Worm (Caenorhabditis elegans): Measurements from ENCODE around the gene ndub-8.

ndub-8 gene

DNA sequence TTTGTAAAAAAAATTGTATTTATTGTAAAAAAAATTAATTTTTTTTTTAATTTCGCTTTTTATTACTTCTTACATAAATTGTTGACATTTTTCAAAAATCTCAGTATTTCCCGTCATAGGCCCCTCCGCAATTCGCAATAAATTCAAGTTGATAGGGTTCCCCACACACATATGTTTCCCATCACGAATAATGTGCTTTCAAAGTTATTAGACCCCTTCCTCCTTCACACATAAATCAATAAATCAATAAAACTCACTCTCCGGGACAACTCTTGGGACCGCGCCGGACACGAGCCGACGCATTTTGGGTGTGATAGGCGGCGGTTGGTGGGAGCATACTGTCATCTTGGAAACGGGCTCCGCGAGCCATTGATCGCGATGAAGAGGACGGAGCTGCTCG is 33.2 kb upstream of the ndub-8 start:
- TF ChIP-seq tab-1 (GFP tag; IDR thresholded peaks at IDR 0.05) (no peak), klf-2 (GFP tag; conservative IDR thresholded peaks at IDR 0.05) (no peak), ztf-23 (GFP tag; IDR thresholded peaks at IDR 0.05) (no peak), flt-1 (GFP tag; IDR thresholded peaks at IDR 0.05) (no peak), med-1 (GFP tag; optimal IDR thresholded peaks at IDR 0.05; ENCODE audit: insufficient read depth) (no peak)

DNA sequence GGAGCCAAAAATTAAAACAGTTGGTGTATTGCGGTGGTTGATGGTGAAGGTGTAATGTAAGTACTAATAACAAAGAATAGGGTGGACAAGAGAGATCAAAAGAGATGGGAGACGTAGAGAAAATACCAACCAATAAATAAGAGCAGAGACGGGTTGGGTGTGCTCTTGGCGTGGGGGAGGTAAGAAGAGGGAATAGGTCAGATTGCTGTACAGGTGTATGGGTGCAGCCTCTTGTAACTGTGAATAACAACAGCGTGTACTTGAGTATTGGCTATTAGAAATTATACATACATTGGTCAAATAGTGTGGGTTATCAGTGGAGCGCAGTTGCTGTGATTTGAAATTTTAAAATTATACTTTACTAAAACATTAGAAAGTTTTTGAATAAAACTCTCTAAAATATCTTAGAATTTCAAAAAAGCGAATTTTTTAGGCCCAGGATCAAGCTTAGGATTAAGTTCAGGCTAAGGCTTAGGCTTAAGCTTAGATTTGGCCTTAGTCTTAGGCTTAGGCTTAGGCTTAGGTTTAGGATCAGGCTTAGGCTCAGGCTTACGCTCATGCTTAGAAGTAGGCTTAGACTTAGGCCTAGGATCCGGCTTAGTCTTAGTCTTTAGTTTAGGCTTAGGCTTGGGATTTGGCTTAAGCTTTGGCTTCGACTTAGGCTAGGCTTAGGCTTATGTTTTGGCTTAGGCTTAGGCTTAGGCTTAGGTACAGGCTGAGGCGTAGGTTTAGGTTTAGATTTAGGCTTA is 31.4 kb upstream of the ndub-8 start, which contains the start of gene F08G2.7:
Gene F08G2.7 (minus strand): TSS at position 51 of the 749 bp plus-strand sequence.
- TF ChIP-seq ztf-23 (GFP tag; IDR thresholded peaks at IDR 0.05) (no peak), ref-1 (GFP tag; conservative IDR thresholded peaks at IDR 0.05) (no peak), tab-1 (GFP tag; IDR thresholded peaks at IDR 0.05) (no peak), flt-1 (GFP tag; IDR thresholded peaks at IDR 0.05) (no peak), med-1 (GFP tag; optimal IDR thresholded peaks at IDR 0.05; ENCODE audit: insufficient read depth) (no peak), klf-2 (GFP tag; conservative IDR thresholded peaks at IDR 0.05) (no peak), ztf-29 (GFP tag; IDR thresholded peaks at IDR 0.05) (peak; percentile 29; the same call in 1 of the 2 replicates), T22C8.4 (GFP tag; IDR thresholded peaks at IDR 0.05) (no peak)

DNA sequence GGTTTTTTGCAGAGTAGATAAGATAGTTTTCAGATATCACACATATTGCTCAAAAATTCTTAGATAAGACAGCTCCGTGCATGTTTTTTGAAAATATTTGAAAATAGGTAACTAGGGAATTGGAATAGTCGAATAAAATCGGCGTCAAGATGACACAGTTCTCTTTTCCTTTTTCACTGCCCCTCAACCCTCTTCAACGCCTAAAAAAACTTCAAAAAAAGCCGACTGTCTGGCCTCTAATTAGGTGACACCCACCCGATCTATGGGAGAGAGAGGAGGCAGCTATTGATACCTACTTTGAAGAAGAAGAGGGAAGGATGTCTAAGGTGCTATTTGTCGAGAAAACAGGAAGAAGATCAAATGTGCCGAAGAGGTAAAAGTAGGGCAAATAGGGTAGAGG is 30.3 kb upstream of the ndub-8 start:
- no peak for TF ChIP-seq tab-1 (GFP tag; IDR thresholded peaks at IDR 0.05)
- TF ChIP-seq med-1 (GFP tag; optimal IDR thresholded peaks at IDR 0.05; ENCODE audit: insufficient read depth), result no peak
- TF ChIP-seq flt-1 (GFP tag; IDR thresholded peaks at IDR 0.05), result no peak
- no peak for TF ChIP-seq ztf-23 (GFP tag; IDR thresholded peaks at IDR 0.05)
- no peak for TF ChIP-seq cog-1 (tag; optimal IDR thresholded peaks at IDR 0.05)
- TF ChIP-seq T22C8.4 (GFP tag; IDR thresholded peaks at IDR 0.05), result no peak
- no peak for TF ChIP-seq klf-2 (GFP tag; conservative IDR thresholded peaks at IDR 0.05)
- no peak for TF ChIP-seq ref-1 (GFP tag; conservative IDR thresholded peaks at IDR 0.05)
- no peak for TF ChIP-seq ztf-29 (GFP tag; IDR thresholded peaks at IDR 0.05)

DNA sequence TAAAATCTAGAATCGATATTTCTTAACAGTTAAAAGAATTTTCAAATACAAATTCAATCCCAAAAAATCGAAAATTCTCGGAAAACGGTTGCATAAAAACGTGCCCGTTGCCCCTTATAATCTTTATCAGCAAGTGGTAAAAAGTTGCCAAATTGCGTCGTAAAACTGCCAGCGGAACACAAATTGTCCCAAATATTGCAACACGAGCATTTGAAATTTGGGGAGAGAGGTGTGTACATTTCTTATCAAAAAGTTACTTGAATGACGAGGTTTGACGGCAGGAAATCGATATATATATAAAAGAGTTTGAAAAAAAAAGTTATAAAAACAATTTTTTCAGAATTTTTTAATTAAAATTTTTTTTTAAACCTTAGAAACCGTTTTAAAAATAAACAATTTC is 26.7 kb upstream of the ndub-8 start:
- TF ChIP-seq ref-1 (GFP tag; conservative IDR thresholded peaks at IDR 0.05) (no peak), T22C8.4 (GFP tag; IDR thresholded peaks at IDR 0.05) (no peak), ztf-23 (GFP tag; IDR thresholded peaks at IDR 0.05) (no peak), klf-2 (GFP tag; conservative IDR thresholded peaks at IDR 0.05) (no peak)

DNA sequence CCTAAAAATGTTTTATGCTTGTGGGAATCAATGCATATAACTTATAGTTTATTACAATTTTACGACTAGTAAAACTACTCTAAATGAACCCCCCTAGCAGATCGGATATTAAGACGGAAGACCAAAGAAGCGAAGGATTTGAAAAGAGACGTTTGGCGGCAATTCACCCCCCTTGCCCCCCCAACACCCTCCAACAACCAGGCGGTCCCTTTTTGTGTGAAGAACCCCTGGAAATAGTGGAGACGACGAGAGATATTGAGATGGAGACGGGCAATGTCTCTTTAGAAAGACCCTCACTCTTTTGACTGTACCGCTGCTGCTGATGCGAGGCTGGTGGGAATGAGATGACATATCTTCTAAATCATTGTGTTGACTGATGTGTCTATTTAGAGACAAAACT is 25.3 kb upstream of the ndub-8 start:
- peak; percentile 0 for TF ChIP-seq cog-1 (tag; optimal IDR thresholded peaks at IDR 0.05)
- 0 out of 2 replicates have a peak, but pooled peaks have one; percentile 57 for TF ChIP-seq ztf-23 (GFP tag; IDR thresholded peaks at IDR 0.05)
- no peak for TF ChIP-seq klf-2 (GFP tag; conservative IDR thresholded peaks at IDR 0.05)

DNA sequence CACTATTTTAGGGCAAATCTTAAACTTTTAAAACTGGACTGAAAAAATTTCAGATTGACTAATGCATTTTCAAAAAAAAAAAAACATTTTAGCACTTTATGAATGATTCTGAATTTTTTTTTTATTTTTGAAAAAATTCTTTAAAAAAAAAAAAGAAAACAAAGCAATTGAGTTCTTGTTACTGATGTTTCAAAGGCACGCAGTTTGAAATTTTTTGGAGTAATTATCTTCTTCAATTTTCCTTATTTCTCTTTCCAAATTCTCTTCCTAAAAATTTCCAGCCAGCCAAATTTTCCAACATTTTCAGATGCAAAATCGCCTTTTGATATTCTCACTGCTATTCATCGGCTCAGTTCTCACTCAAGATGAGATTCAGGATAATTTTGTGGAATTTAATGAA is 20.7 kb upstream of the ndub-8 start, which contains the start of gene F08G2.8:
Gene F08G2.8 (plus strand): TSS at position 301 of the 400 bp plus-strand sequence.
- TF ChIP-seq ztf-23 (GFP tag; IDR thresholded peaks at IDR 0.05) (no peak), klf-2 (GFP tag; conservative IDR thresholded peaks at IDR 0.05) (no peak), T22C8.4 (GFP tag; IDR thresholded peaks at IDR 0.05) (no peak), cog-1 (tag; optimal IDR thresholded peaks at IDR 0.05) (no peak), med-1 (GFP tag; optimal IDR thresholded peaks at IDR 0.05; ENCODE audit: insufficient read depth) (no peak), flt-1 (GFP tag; IDR thresholded peaks at IDR 0.05) (no peak), ztf-29 (GFP tag; IDR thresholded peaks at IDR 0.05) (no peak), tab-1 (GFP tag; IDR thresholded peaks at IDR 0.05) (no peak), ref-1 (GFP tag; conservative IDR thresholded peaks at IDR 0.05) (no peak)

DNA sequence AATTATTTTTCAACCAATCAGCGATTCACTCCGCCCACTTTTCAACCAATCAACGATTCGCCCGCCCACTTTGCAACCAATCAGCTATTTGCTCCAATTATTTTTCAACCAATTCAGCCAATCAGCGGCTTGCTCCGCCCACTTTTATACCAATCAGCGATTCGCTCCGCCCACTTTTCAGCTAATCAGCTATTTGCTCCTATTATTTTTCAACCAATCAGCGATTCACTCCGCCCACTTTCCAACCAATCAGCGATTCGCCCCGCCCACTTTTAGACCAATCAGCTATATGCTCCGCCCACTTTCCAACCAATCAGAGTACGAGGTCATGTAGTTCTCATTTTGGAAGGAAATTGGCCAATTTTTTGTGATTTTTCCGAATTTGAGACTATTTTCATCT is 17.3 kb upstream of the ndub-8 start:
- TF ChIP-seq flt-1 (GFP tag; IDR thresholded peaks at IDR 0.05) (no peak), klf-2 (GFP tag; conservative IDR thresholded peaks at IDR 0.05) (no peak), ztf-29 (GFP tag; IDR thresholded peaks at IDR 0.05) (no peak), ref-1 (GFP tag; conservative IDR thresholded peaks at IDR 0.05) (no peak), tab-1 (GFP tag; IDR thresholded peaks at IDR 0.05) (no peak), med-1 (GFP tag; optimal IDR thresholded peaks at IDR 0.05; ENCODE audit: insufficient read depth) (no peak), ztf-23 (GFP tag; IDR thresholded peaks at IDR 0.05) (no peak), T22C8.4 (GFP tag; IDR thresholded peaks at IDR 0.05) (no peak), cog-1 (tag; optimal IDR thresholded peaks at IDR 0.05) (no peak)

DNA sequence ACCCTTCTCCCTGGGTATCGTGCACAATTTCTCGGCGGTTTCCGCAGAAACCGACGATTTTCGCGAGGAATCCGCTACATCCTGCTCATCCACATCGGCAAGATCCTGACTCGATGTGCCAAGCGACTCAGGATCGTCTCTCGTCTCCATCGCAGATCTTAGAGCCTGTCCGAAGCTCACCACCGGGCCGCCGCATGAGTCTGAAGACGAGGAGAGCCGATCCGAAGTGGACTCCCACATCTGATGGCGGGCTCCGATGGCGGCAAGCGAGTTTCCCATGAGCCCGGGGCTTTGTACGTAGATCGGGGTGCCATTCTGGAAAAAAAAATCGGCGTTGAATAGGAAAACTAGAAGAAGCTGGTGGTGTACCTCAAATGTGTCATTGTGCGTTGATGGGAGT is 14.3 kb upstream of the ndub-8 start:
- TF ChIP-seq T22C8.4 (GFP tag; IDR thresholded peaks at IDR 0.05) (no peak), ref-1 (GFP tag; conservative IDR thresholded peaks at IDR 0.05) (no peak), cog-1 (tag; optimal IDR thresholded peaks at IDR 0.05) (no peak), med-1 (GFP tag; optimal IDR thresholded peaks at IDR 0.05; ENCODE audit: insufficient read depth) (no peak), ztf-23 (GFP tag; IDR thresholded peaks at IDR 0.05) (no peak), klf-2 (GFP tag; conservative IDR thresholded peaks at IDR 0.05) (no peak), tab-1 (GFP tag; IDR thresholded peaks at IDR 0.05) (no peak), flt-1 (GFP tag; IDR thresholded peaks at IDR 0.05) (no peak), ztf-29 (GFP tag; IDR thresholded peaks at IDR 0.05) (no peak)

DNA sequence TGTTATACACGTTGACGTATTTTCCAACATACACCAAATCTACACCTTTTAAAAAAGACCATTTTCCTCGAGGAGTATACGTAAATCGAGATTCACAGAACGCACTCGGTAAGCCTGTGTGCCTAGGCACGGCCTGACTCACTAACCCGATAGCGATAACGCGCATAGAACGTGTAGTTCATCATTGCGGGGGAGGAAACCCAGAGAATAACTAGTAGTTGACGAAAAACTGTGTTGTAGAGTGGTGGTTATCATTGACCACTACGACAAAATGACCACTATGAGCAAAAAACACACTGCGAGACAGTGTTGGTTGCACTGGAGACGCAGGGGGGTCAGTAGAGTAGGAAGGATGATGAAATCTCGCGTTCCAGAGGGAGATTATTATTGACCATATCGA is 12.8 kb upstream of the ndub-8 start:
- TF ChIP-seq klf-2 (GFP tag; conservative IDR thresholded peaks at IDR 0.05) (no peak), ref-1 (GFP tag; conservative IDR thresholded peaks at IDR 0.05) (no peak), T22C8.4 (GFP tag; IDR thresholded peaks at IDR 0.05) (no peak)

DNA sequence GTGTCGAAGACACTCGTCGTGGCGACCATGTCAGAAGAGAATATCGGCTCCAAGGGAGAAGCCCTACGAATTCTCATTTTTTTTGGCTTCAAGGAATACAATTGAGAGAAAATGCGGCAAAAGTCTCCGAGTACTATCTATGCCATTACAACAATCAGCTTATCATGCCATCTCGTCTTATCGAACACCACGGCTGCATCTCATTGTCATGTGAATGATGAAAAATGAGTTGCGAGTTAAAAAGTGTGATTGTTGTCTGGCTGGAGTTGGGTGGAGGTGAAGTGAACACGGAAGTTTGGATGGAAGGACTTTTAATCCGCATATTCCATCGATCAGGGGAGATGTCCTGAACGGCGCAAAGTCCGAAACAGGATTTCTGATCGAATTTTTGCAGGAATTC is 11.8 kb upstream of the ndub-8 start:
- no peak for TF ChIP-seq T22C8.4 (GFP tag; IDR thresholded peaks at IDR 0.05)
- TF ChIP-seq ref-1 (GFP tag; conservative IDR thresholded peaks at IDR 0.05), result no peak
- TF ChIP-seq tab-1 (GFP tag; IDR thresholded peaks at IDR 0.05), result no peak
- no peak for TF ChIP-seq ztf-29 (GFP tag; IDR thresholded peaks at IDR 0.05)
- no peak for TF ChIP-seq ztf-23 (GFP tag; IDR thresholded peaks at IDR 0.05)
- no peak for TF ChIP-seq klf-2 (GFP tag; conservative IDR thresholded peaks at IDR 0.05)
- TF ChIP-seq cog-1 (tag; optimal IDR thresholded peaks at IDR 0.05), result no peak
- TF ChIP-seq med-1 (GFP tag; optimal IDR thresholded peaks at IDR 0.05; ENCODE audit: insufficient read depth), result no peak
- no peak for TF ChIP-seq flt-1 (GFP tag; IDR thresholded peaks at IDR 0.05)
